Fruit fly (Drosophila melanogaster): ENCODE results near the gene VAChT.

Gene VAChT

dm6 chr3R:18669812-18670211 lies 35.5 kb upstream of the VAChT start (continued):
- peak; percentile 46; the same call in 1 of the 2 replicates for TF ChIP-seq Xrp1 (GFP tag; IDR thresholded peaks at IDR 0.05)
- peak; percentile 42 for TF ChIP-seq Meics (GFP tag; optimal IDR thresholded peaks at IDR 0.05)
- no peak for TF ChIP-seq wor (GFP tag; IDR thresholded peaks at IDR 0.05)
- no peak for TF ChIP-seq bigmax (GFP tag; optimal IDR thresholded peaks at IDR 0.05)
- no peak for TF ChIP-seq yki (optimal IDR thresholded peaks at IDR 0.05)
- TF ChIP-seq sisA (GFP tag; IDR thresholded peaks at IDR 0.05) = peak; percentile 39; the same call in 1 of the 2 replicates
- peak; percentile 66 for TF ChIP-seq Deaf1 (tag; optimal IDR thresholded peaks at IDR 0.05)
- no peak for TF ChIP-seq CG4707 (GFP tag; optimal IDR thresholded peaks at IDR 0.05)
- TF ChIP-seq Myb (GFP tag; optimal IDR thresholded peaks at IDR 0.05) = no peak
- TF ChIP-seq E2f2 (GFP tag; IDR thresholded peaks at IDR 0.05) = no peak
- no peak for TF ChIP-seq CG17802 (tag; optimal IDR thresholded peaks at IDR 0.05)
- TF ChIP-seq CG11085 (GFP tag; IDR thresholded peaks at IDR 0.05) = no peak
- no peak for TF ChIP-seq ci (GFP tag; IDR thresholded peaks at IDR 0.05)
- no peak for TF ChIP-seq cg (GFP tag; optimal IDR thresholded peaks at IDR 0.05)
- TF ChIP-seq ftz-f1 (GFP tag; optimal IDR thresholded peaks at IDR 0.05) = no peak
- TF ChIP-seq CG13296 (GFP tag; optimal IDR thresholded peaks at IDR 0.05) = no peak
- TF ChIP-seq Bgb (GFP tag; IDR thresholded peaks at IDR 0.05; ENCODE audit: partially characterized antibody) = no peak
- no peak for TF ChIP-seq ato (GFP tag; IDR thresholded peaks at IDR 0.05; ENCODE audit: partially characterized antibody)
- TF ChIP-seq CG12769 (tag; optimal IDR thresholded peaks at IDR 0.05) = peak; percentile 37
- no peak for TF ChIP-seq gsb-n (tag; optimal IDR thresholded peaks at IDR 0.05)
- no peak for TF ChIP-seq Xbp1 (GFP tag; optimal IDR thresholded peaks at IDR 0.05)
- peak; percentile 17 for TF ChIP-seq phol (tag; optimal IDR thresholded peaks at IDR 0.05)
- TF ChIP-seq sc (optimal IDR thresholded peaks at IDR 0.05) = no peak
- TF ChIP-seq sc (GFP tag; optimal IDR thresholded peaks at IDR 0.05) = no peak
- TF ChIP-seq CG7963 (GFP tag; IDR thresholded peaks at IDR 0.05; ENCODE audit: partially characterized antibody) = no peak
- 0 out of 2 replicates have a peak, but pooled peaks have one; percentile 20 for TF ChIP-seq HLH3B (GFP tag; IDR thresholded peaks at IDR 0.05)
- TF ChIP-seq pan (optimal IDR thresholded peaks at IDR 0.05) = no peak
- TF ChIP-seq pan (GFP tag; optimal IDR thresholded peaks at IDR 0.05 in 1 of 2, IDR thresholded peaks at IDR 0.05 in 1 of 2) = no peak
- no peak for TF ChIP-seq CG8944 (GFP tag; optimal IDR thresholded peaks at IDR 0.05)
- TF ChIP-seq B-H2 (GFP tag; optimal IDR thresholded peaks at IDR 0.05) = no peak
- no peak for TF ChIP-seq gsb (GFP tag; IDR thresholded peaks at IDR 0.05)
- TF ChIP-seq CG1529 (GFP tag; optimal IDR thresholded peaks at IDR 0.05) = no peak
- no peak for TF ChIP-seq run (tag; optimal IDR thresholded peaks at IDR 0.05)
- no peak for TF ChIP-seq CG9437 (GFP tag; optimal IDR thresholded peaks at IDR 0.05)
- no peak for TF ChIP-seq CG14667 (GFP tag; IDR thresholded peaks at IDR 0.05)
- TF ChIP-seq Sox102F (GFP tag; optimal IDR thresholded peaks at IDR 0.05) = no peak
- peak; percentile 6 for TF ChIP-seq CG17359 (tag; optimal IDR thresholded peaks at IDR 0.05)
- no peak for TF ChIP-seq CG17568 (GFP tag; optimal IDR thresholded peaks at IDR 0.05)
- TF ChIP-seq cwo (GFP tag; optimal IDR thresholded peaks at IDR 0.05) = no peak
- no peak for TF ChIP-seq CG7745 (tag; optimal IDR thresholded peaks at IDR 0.05)
- TF ChIP-seq NK7.1 (GFP tag; optimal IDR thresholded peaks at IDR 0.05) = no peak
- peak; percentile 18 for TF ChIP-seq Fer3 (tag; optimal IDR thresholded peaks at IDR 0.05)
- TF ChIP-seq odd (GFP tag; optimal IDR thresholded peaks at IDR 0.05) = no peak
- no peak for TF ChIP-seq vvl (GFP tag; IDR thresholded peaks at IDR 0.05)
- TF ChIP-seq prd (optimal IDR thresholded peaks at IDR 0.05) = no peak
- TF ChIP-seq prd (GFP tag; IDR thresholded peaks at IDR 0.05) = no peak
- TF ChIP-seq pita (GFP tag; optimal IDR thresholded peaks at IDR 0.05) = no peak
- TF ChIP-seq stwl (tag; optimal IDR thresholded peaks at IDR 0.05) = no peak
- no peak for TF ChIP-seq CG4854 (GFP tag; optimal IDR thresholded peaks at IDR 0.05)
- TF ChIP-seq chif (GFP tag; optimal IDR thresholded peaks at IDR 0.05) = no peak
- TF ChIP-seq vnd (GFP tag; IDR thresholded peaks at IDR 0.05; ENCODE audit: partially characterized antibody) = no peak
- no peak for TF ChIP-seq lov (optimal IDR thresholded peaks at IDR 0.05)
- TF ChIP-seq lov (GFP tag; IDR thresholded peaks at IDR 0.05) = no peak

Data from whole organism, embryonic.